Worm (Caenorhabditis elegans) whole organism, young adult: ENCODE data around the gene F21H7.3.

Source experiments
- B0019.2 ChIP-seq: fragments of 200-800 bp; sonication (Bioruptor generic); conservative IDR thresholded peaks from 2 replicates; pipeline ENCODE4 v1.3.6; 2022; ENCODE audit warnings: missing genetic modification reagents, missing genetic modification characterization, missing compliant biosample characterization
- B0336.3 ChIP-seq: fragments of 200-800 bp; sonication (Bioruptor generic); IDR thresholded peaks from 2 replicates; pipeline ENCODE4 v1.3.6; 2022; ENCODE audit warnings: missing genetic modification characterization, missing compliant biosample characterization
- C06A6.2 ChIP-seq: fragments of 200-800 bp; sonication (Bioruptor generic); conservative IDR thresholded peaks from 2 replicates; pipeline ENCODE4 v1.3.6; 2022; ENCODE audit warnings: missing genetic modification characterization, missing compliant biosample characterization
- F33H1.4 ChIP-seq: fragments of 200-800 bp; sonication (Bioruptor generic); IDR thresholded peaks from 2 replicates; pipeline ENCODE4 v1.3.6; 2022; ENCODE audit warnings: missing genetic modification reagents, missing genetic modification characterization, missing compliant biosample characterization
- F37B4.10 ChIP-seq: fragments of 200-800 bp; sonication (Bioruptor generic); IDR thresholded peaks from 2 replicates; pipeline ENCODE4 v1.3.6; 2022; ENCODE audit warnings: missing genetic modification characterization, missing compliant biosample characterization
- F39B2.1 ChIP-seq: fragments of 200-800 bp; sonication (Bioruptor generic); IDR thresholded peaks from 2 replicates; pipeline ENCODE4 v1.3.6; 2022; ENCODE audit warnings: missing genetic modification reagents, missing genetic modification characterization, missing compliant biosample characterization
- F49E8.2 ChIP-seq: sonication (generic microtip); optimal IDR thresholded peaks from 3 replicates; lab custom pipeline; 2017; ENCODE audit warnings: missing genetic modification characterization, mild to moderate bottlenecking, missing compliant biosample characterization, antibody characterized with exemption, moderate library complexity; ENCODE audit not compliant: insufficient read depth
- F55B11.4 ChIP-seq: sonication (generic microtip); optimal IDR thresholded peaks from 2 replicates; lab custom pipeline; 2016; ENCODE audit warnings: missing compliant biosample characterization, missing genetic modification characterization, borderline replicate concordance; ENCODE audit not compliant: insufficient read depth
- F57C9.4 ChIP-seq: sonication (generic microtip); optimal IDR thresholded peaks from 2 replicates; lab custom pipeline; 2017; ENCODE audit warnings: mild to moderate bottlenecking, missing genetic modification characterization, missing compliant biosample characterization
- T26A5.8 ChIP-seq: sonication (generic microtip); optimal IDR thresholded peaks from 2 replicates; lab custom pipeline; 2016; ENCODE audit warnings: missing genetic modification characterization, missing compliant biosample characterization
- Y53G8AR.9 ChIP-seq: fragments of 200-800 bp; sonication (Bioruptor generic); conservative IDR thresholded peaks from 2 replicates; pipeline ENCODE4 v1.3.6; 2022; ENCODE audit warnings: missing genetic modification reagents, missing genetic modification characterization, missing compliant biosample characterization
- ceh-27 ChIP-seq: fragments of 200-800 bp; sonication (Bioruptor generic); optimal IDR thresholded peaks from 2 replicates; lab custom pipeline; 2018; ENCODE audit warnings: mild to moderate bottlenecking, missing genetic modification characterization, moderate library complexity, missing compliant biosample characterization
- ceh-79 ChIP-seq: sonication (generic microtip); optimal IDR thresholded peaks from 2 replicates; lab custom pipeline; 2017; ENCODE audit warnings: mild to moderate bottlenecking, missing genetic modification characterization, missing compliant biosample characterization
- chd-7 ChIP-seq: sonication (generic microtip); optimal IDR thresholded peaks from 2 replicates; lab custom pipeline; 2016; ENCODE audit warnings: mild to moderate bottlenecking, missing genetic modification characterization, moderate library complexity, missing compliant biosample characterization
- dpff-1 ChIP-seq: sonication (generic microtip); optimal IDR thresholded peaks from 2 replicates; lab custom pipeline; 2017; ENCODE audit warnings: mild to moderate bottlenecking, missing genetic modification characterization, missing compliant biosample characterization
- egrh-3 ChIP-seq: fragments of 200-800 bp; sonication (Bioruptor generic); IDR thresholded peaks from 2 replicates; pipeline ENCODE4 v1.3.6; 2022; ENCODE audit warnings: missing genetic modification reagents, missing genetic modification characterization, missing compliant biosample characterization
- ets-4 ChIP-seq: fragments of 200-800 bp; sonication (Bioruptor generic); optimal IDR thresholded peaks from 2 replicates; lab custom pipeline; 2018; ENCODE audit warnings: mild to moderate bottlenecking, missing genetic modification characterization, missing compliant biosample characterization
- gei-17 ChIP-seq: fragments of 200-800 bp; sonication (Bioruptor generic); optimal IDR thresholded peaks from 2 replicates; lab custom pipeline; 2018; ENCODE audit warnings: mild to moderate bottlenecking, missing genetic modification characterization, missing compliant biosample characterization
- let-526 ChIP-seq: fragments of 200-800 bp; sonication (Bioruptor generic); IDR thresholded peaks from 2 replicates; pipeline ENCODE4 v1.3.6; 2022; ENCODE audit warnings: missing genetic modification reagents, missing genetic modification characterization, missing compliant biosample characterization
- let-607 ChIP-seq, 2 experiments: fragments of 200-800 bp in 1 of 2; sonication (Bioruptor generic) in 1 of 2; sonication (generic microtip) in 1 of 2; optimal IDR thresholded peaks; 2 replicates each; lab custom pipeline; 2016 to 2018; ENCODE audit warnings: mild to moderate bottlenecking in 2 of 2, missing compliant biosample characterization in 2 of 2, missing genetic modification characterization in 2 of 2, moderate library complexity in 2 of 2, missing genotype in 1 of 2
- lin-26 ChIP-seq: fragments of 200-800 bp; sonication (Bioruptor generic); IDR thresholded peaks from 2 replicates; pipeline ENCODE4 v1.3.6; 2022; ENCODE audit warnings: missing genetic modification reagents, missing genetic modification characterization, missing compliant biosample characterization
- lin-35 ChIP-seq, 3 experiments: fragments of 150-350 bp in 2 of 3; sonication (generic microtip) in 1 of 3; optimal IDR thresholded peaks; 2 replicates each; lab custom pipeline; 2014 to 2018; ENCODE audit warnings: missing biosample characterization in 3 of 3, missing genetic modification characterization in 3 of 3, missing genetic modification reagents in 3 of 3
- lin-40 ChIP-seq: sonication (generic microtip); optimal IDR thresholded peaks from 2 replicates; lab custom pipeline; 2016; ENCODE audit warnings: missing genetic modification characterization, mild to moderate bottlenecking, missing compliant biosample characterization, missing genotype, missing genetic modification reagents
- lir-1 ChIP-seq: fragments of 200-800 bp; sonication (Bioruptor generic); conservative IDR thresholded peaks from 2 replicates; pipeline ENCODE4 v1.3.6; 2022; ENCODE audit warnings: missing genetic modification reagents, missing genetic modification characterization, missing compliant biosample characterization
- madf-3 ChIP-seq: fragments of 200-800 bp; sonication (Bioruptor generic); IDR thresholded peaks from 2 replicates; pipeline ENCODE4 v1.3.6; 2022; ENCODE audit warnings: missing genetic modification reagents, missing genetic modification characterization, missing compliant biosample characterization
- madf-6 ChIP-seq: fragments of 200-800 bp; sonication (Bioruptor generic); IDR thresholded peaks from 2 replicates; pipeline ENCODE4 v1.3.6; 2022; ENCODE audit warnings: missing genetic modification reagents, missing genetic modification characterization, missing compliant biosample characterization
- mel-28 ChIP-seq: sonication (generic microtip); optimal IDR thresholded peaks from 2 replicates; lab custom pipeline; 2016; ENCODE audit warnings: borderline replicate concordance, mild to moderate bottlenecking, missing genetic modification characterization, missing compliant biosample characterization
- nhr-179 ChIP-seq: sonication (generic microtip); optimal IDR thresholded peaks from 2 replicates; lab custom pipeline; 2016; ENCODE audit warnings: mild to moderate bottlenecking, missing genetic modification characterization, missing compliant biosample characterization
- nhr-27 ChIP-seq: fragments of 200-800 bp; sonication (Bioruptor generic); optimal IDR thresholded peaks from 2 replicates; lab custom pipeline; 2018; ENCODE audit warnings: mild to moderate bottlenecking, missing genetic modification characterization, moderate library complexity, missing compliant biosample characterization
- nhr-80 ChIP-seq: sonication (generic microtip); optimal IDR thresholded peaks from 2 replicates; lab custom pipeline; 2016; ENCODE audit warnings: missing genetic modification characterization, missing compliant biosample characterization
- pha-4 ChIP-seq: fragments of 150-350 bp; sonication (generic microtip); optimal IDR thresholded peaks from 2 replicates; lab custom pipeline; 2014; ENCODE audit warnings: missing biosample characterization, missing genetic modification reagents, missing genetic modification characterization
- rcor-1 ChIP-seq: fragments of 200-800 bp; sonication (Bioruptor generic); IDR thresholded peaks from 2 replicates; pipeline ENCODE4 v1.3.6; 2022; ENCODE audit warnings: missing genetic modification reagents, missing genetic modification characterization, missing compliant biosample characterization
- rec-8 ChIP-seq, 2 experiments: sonication (generic microtip); optimal IDR thresholded peaks; 2 replicates each; lab custom pipeline; 2016; ENCODE audit warnings: mild to moderate bottlenecking in 2 of 2, missing genetic modification characterization in 2 of 2, missing genetic modification reagents in 2 of 2, missing genotype in 2 of 2, missing biosample characterization in 1 of 2, missing compliant biosample characterization in 1 of 2, moderate library complexity in 1 of 2
- snpc-1.1 ChIP-seq: sonication (generic microtip); optimal IDR thresholded peaks from 2 replicates; lab custom pipeline; 2017; ENCODE audit warnings: missing genetic modification characterization, mild to moderate bottlenecking, missing compliant biosample characterization, antibody characterized with exemption, moderate library complexity, missing genotype, missing genetic modification reagents; ENCODE audit not compliant: insufficient read depth
- somi-1 ChIP-seq: fragments of 200-800 bp; sonication (Bioruptor generic); optimal IDR thresholded peaks from 2 replicates; lab custom pipeline; 2018; ENCODE audit warnings: mild to moderate bottlenecking, missing genetic modification characterization, missing compliant biosample characterization
- tbp1 ChIP-seq: fragments of 200-800 bp; sonication (Bioruptor generic); optimal IDR thresholded peaks from 2 replicates; lab custom pipeline; 2018; ENCODE audit warnings: mild to moderate bottlenecking, missing genetic modification characterization, missing compliant biosample characterization
- ztf-18 ChIP-seq: sonication (generic microtip); optimal IDR thresholded peaks from 2 replicates; lab custom pipeline; 2016; ENCODE audit warnings: missing genotype, mild to moderate bottlenecking, missing genetic modification characterization, missing compliant biosample characterization
- ztf-25 ChIP-seq: fragments of 200-800 bp; sonication (Bioruptor generic); IDR thresholded peaks from 2 replicates; pipeline ENCODE4 v1.3.6; 2022; ENCODE audit warnings: missing genetic modification reagents, missing genetic modification characterization, missing compliant biosample characterization
- ztf-26 ChIP-seq: sonication (generic microtip); optimal IDR thresholded peaks from 2 replicates; lab custom pipeline; 2017; ENCODE audit warnings: missing genetic modification characterization, missing compliant biosample characterization
- ztf-6 ChIP-seq: fragments of 200-800 bp; sonication (Bioruptor generic); IDR thresholded peaks from 2 replicates; pipeline ENCODE4 v1.3.6; 2022; ENCODE audit warnings: missing genetic modification reagents, missing genetic modification characterization, missing compliant biosample characterization

F21H7.3 gene

ce11 chrV:16233624-16234023, 1.4 kb downstream of the F21H7.3 start, which contains the start of gene clec-233:
Gene clec-233 (plus strand): TSS chrV:16233924.
- TF ChIP-seq ets-4 (GFP tag; lab: Kevin White, UChicago): no peak
- no peak for TF ChIP-seq Y53G8AR.9 (GFP tag; lab: Robert Waterston, UW)
- TF ChIP-seq F55B11.4 (tag; lab: Kevin White, UChicago): no peak
- no peak for TF ChIP-seq somi-1 (GFP tag; lab: Kevin White, UChicago)
- no peak for TF ChIP-seq snpc-1.1
- no peak for TF ChIP-seq lir-1 (GFP tag; lab: Robert Waterston, UW)
- no peak for TF ChIP-seq B0336.3 (GFP tag; lab: Robert Waterston, UW)
- no peak for TF ChIP-seq let-526 (GFP tag; lab: Robert Waterston, UW)
- TF ChIP-seq nhr-80 (tag; lab: Kevin White, UChicago): no peak
- no peak for TF ChIP-seq lin-26
- no peak for TF ChIP-seq dpff-1
- no peak for TF ChIP-seq F33H1.4
- TF ChIP-seq, all 124 proteins: peak for 0

DNA sequence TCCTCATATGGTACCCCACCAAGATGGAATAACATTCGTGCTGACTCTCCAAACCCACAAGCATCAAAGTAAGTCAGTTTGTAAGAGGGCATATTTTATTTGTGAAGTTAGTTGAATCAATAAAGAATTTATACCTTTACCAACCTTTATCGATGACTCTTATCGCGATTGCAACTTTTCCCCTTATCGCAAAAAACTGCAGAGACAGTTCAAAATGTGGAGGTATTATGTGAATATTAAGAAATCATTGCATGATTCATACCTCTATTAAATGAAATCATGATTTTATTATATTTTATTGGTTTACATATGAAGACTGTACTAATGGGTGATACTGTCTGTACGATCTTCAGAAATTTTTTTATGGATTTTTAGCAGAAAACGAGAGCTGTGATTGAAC, 2.9 kb downstream of the F21H7.3 start, which contains the start of gene gst-22:
Gene gst-22, minus strand, starts transcription at position 103 of the 400 bp plus-strand sequence.
- TF ChIP-seq T26A5.8 (tag; lab: Kevin White, UChicago) (no peak), nhr-80 (tag; lab: Kevin White, UChicago) (peak; percentile 51), Y53G8AR.9 (GFP tag; lab: Robert Waterston, UW) (no peak), somi-1 (GFP tag; lab: Kevin White, UChicago) (no peak), C06A6.2 (no peak)

- TF ChIP-seq lin-40 (tag; lab: Kevin White, UChicago) (no peak), rec-8 (tag; optimal IDR thresholded peaks at IDR 0.05; lab: Kevin White, UChicago) (no peak), F49E8.2 (tag; lab: Kevin White, UChicago) (no peak), mel-28 (tag; lab: Kevin White, UChicago) (no peak), ets-4 (GFP tag; lab: Kevin White, UChicago) (no peak), ztf-25 (no peak), gei-17 (GFP tag; lab: Kevin White, UChicago) (no peak), lin-35 (GFP tag; optimal IDR thresholded peaks at IDR 0.05; lab: Kevin White, UChicago) (no peak), F37B4.10 (GFP tag; lab: Robert Waterston, UW) (no peak), egrh-3 (no peak), ztf-6 (GFP tag; lab: Robert Waterston, UW) (no peak), pha-4 (tag; lab: Kevin White, UChicago) (no peak), madf-6 (GFP tag; lab: Robert Waterston, UW) (no peak), nhr-27 (tag; lab: Kevin White, UChicago) (no peak), dpff-1 (no peak), rcor-1 (GFP tag; lab: Robert Waterston, UW) (no peak), ceh-27 (no peak), ztf-18 (tag; lab: Kevin White, UChicago) (no peak)
These were observed 5.1 kb downstream of the F21H7.3 start, which contains the start of the genes F21H7.2 and F21H7.12 for ce11 chrV:16229896-16230295. Gene F21H7.2 (minus strand): TSS chrV:16229996. Gene F21H7.12 (plus strand): TSS chrV:16230165.

- TF ChIP-seq chd-7 (tag; lab: Kevin White, UChicago) (no peak), ztf-26 (tag; lab: Kevin White, UChicago) (no peak), F57C9.4 (tag; lab: Kevin White, UChicago) (no peak), let-607 (tag; optimal IDR thresholded peaks at IDR 0.05; lab: Kevin White, UChicago) (no peak), B0019.2 (GFP tag; lab: Robert Waterston, UW) (no peak), ceh-79 (tag; lab: Kevin White, UChicago) (no peak), nhr-179 (tag; lab: Kevin White, UChicago) (no peak), pha-4 (tag; lab: Kevin White, UChicago) (no peak), F49E8.2 (tag; lab: Kevin White, UChicago) (no peak), Y53G8AR.9 (GFP tag; lab: Robert Waterston, UW) (no peak), tbp1 (no peak), F39B2.1 (GFP tag; lab: Robert Waterston, UW) (no peak), ceh-27 (no peak), madf-3 (GFP tag; lab: Robert Waterston, UW) (no peak)
These were observed 5.6 kb downstream of the F21H7.3 start for ce11 chrV:16229439-16229838.
